Fruit fly (Drosophila melanogaster): ENCODE results near the gene Syx17.

Syx17 gene

dm6 chr3L:4406653-4407257 is 3.5 kb downstream of the Syx17 start, which contains the start of gene TP53INP (continued):
- TF ChIP-seq Stat92E (GFP tag; optimal IDR thresholded peaks at IDR 0.05) (peak in 1 of 3 experiments; percentile 66), repo (GFP tag; optimal IDR thresholded peaks at IDR 0.05) (peak; percentile 71), CG17802 (tag; optimal IDR thresholded peaks at IDR 0.05) (peak; percentile 14), GATAe (GFP tag; conservative IDR thresholded peaks at IDR 0.05) (no peak), CG13624 (GFP tag; optimal IDR thresholded peaks at IDR 0.05) (peak; percentile 77), CG4617 (GFP tag; optimal IDR thresholded peaks at IDR 0.05; ENCODE audit: borderline replicate concordance) (peak; percentile 34), unc-4 (GFP tag; IDR thresholded peaks at IDR 0.05; ENCODE audit: partially characterized antibody) (peak; percentile 39; the same call in 1 of the 2 replicates), nerfin-1 (tag; optimal IDR thresholded peaks at IDR 0.05) (peak; percentile 82), ken (GFP tag; IDR thresholded peaks at IDR 0.05) (peak; percentile 72; the same call in 2 of the 3 replicates), fd102C (GFP tag; optimal IDR thresholded peaks at IDR 0.05) (peak; percentile 52), CG10209 (GFP tag; optimal IDR thresholded peaks at IDR 0.05) (peak; percentile 92), CG6175 (GFP tag; IDR thresholded peaks at IDR 0.05) (peak; percentile 68; the same call in 2 of the 3 replicates), CG16863 (GFP tag; optimal IDR thresholded peaks at IDR 0.05) (peak; percentile 75), CG34376 (GFP tag; optimal IDR thresholded peaks at IDR 0.05) (peak; percentile 87), Blimp-1 (GFP tag; optimal IDR thresholded peaks at IDR 0.05) (peak; percentile 87), CG11093 (GFP tag; IDR thresholded peaks at IDR 0.05) (peak; percentile 62; the same call in 1 of the 3 replicates), CG12236 (GFP tag; optimal IDR thresholded peaks at IDR 0.05) (peak; percentile 52), Adf1 (GFP tag; IDR thresholded peaks at IDR 0.05) (peak; percentile 28; the same call in 1 of the 2 replicates), Antp (GFP tag; optimal IDR thresholded peaks at IDR 0.05) (peak; percentile 82), tgo (GFP tag; IDR thresholded peaks at IDR 0.05) (peak; percentile 74), tin (GFP tag; optimal IDR thresholded peaks at IDR 0.05) (peak; percentile 84), CG3281 (GFP tag; optimal IDR thresholded peaks at IDR 0.05) (peak; percentile 89), sr (GFP tag; IDR thresholded peaks at IDR 0.05) (no peak), ATbp (GFP tag; optimal IDR thresholded peaks at IDR 0.05) (peak; percentile 81), schlank (tag; optimal IDR thresholded peaks at IDR 0.05) (peak; percentile 69), Chrac-16 (GFP tag; optimal IDR thresholded peaks at IDR 0.05) (peak; percentile 82), amos (GFP tag; IDR thresholded peaks at IDR 0.05; ENCODE audit: partially characterized antibody) (no peak; the same call in 1 of the 2 replicates), NFAT (GFP tag; IDR thresholded peaks at IDR 0.05) (no peak), CG43689 (GFP tag; IDR thresholded peaks at IDR 0.05) (no peak), sd (tag; optimal IDR thresholded peaks at IDR 0.05) (peak; percentile 72), Sin3A (optimal IDR thresholded peaks at IDR 0.05) (no peak), slbo (GFP tag; IDR thresholded peaks at IDR 0.05) (peak; percentile 76), gsb (GFP tag; IDR thresholded peaks at IDR 0.05) (0 out of 2 replicates have a peak, but pooled peaks have one; percentile 6), prd (optimal IDR thresholded peaks at IDR 0.05) (no peak), prd (GFP tag; IDR thresholded peaks at IDR 0.05) (peak; percentile 82), kni (GFP tag; optimal IDR thresholded peaks at IDR 0.05) (peak; percentile 67), BtbVII (GFP tag; optimal IDR thresholded peaks at IDR 0.05) (peak; percentile 87), CG5180 (GFP tag; optimal IDR thresholded peaks at IDR 0.05) (peak; percentile 80), CG4282 (GFP tag; optimal IDR thresholded peaks at IDR 0.05) (no peak), Drgx (GFP tag; IDR thresholded peaks at IDR 0.05) (peak; percentile 69), vfl (GFP tag; optimal IDR thresholded peaks at IDR 0.05) (peak; percentile 47), CG30403 (GFP tag; optimal IDR thresholded peaks at IDR 0.05) (peak; percentile 93), zen2 (GFP tag; IDR thresholded peaks at IDR 0.05; ENCODE audit: partially characterized antibody) (no peak), CG17612 (GFP tag; IDR thresholded peaks at IDR 0.05) (no peak), pita (GFP tag; optimal IDR thresholded peaks at IDR 0.05) (no peak), Meics (GFP tag; optimal IDR thresholded peaks at IDR 0.05) (peak; percentile 88), unpg (GFP tag; optimal IDR thresholded peaks at IDR 0.05) (peak; percentile 85), CG31441 (GFP tag; IDR thresholded peaks at IDR 0.05) (peak; percentile 86), NC2α (GFP tag; optimal IDR thresholded peaks at IDR 0.05) (peak; percentile 36), CG4360 (GFP tag; IDR thresholded peaks at IDR 0.05) (no peak)
